Fruit fly (Drosophila melanogaster): Measurements from ENCODE around the gene Ube4A.

Ube4A gene

dm6 chr2L:6693794-6694254 is 35.5 kb downstream of the Ube4A start (continued):
- TF ChIP-seq Hr78 (GFP tag; optimal IDR thresholded peaks at IDR 0.05): peak in 1 of 2 experiments; percentile 22
- TF ChIP-seq danr (GFP tag; IDR thresholded peaks at IDR 0.05): 0 out of 2 replicates have a peak, but pooled peaks have one; percentile 28
- TF ChIP-seq CG31441 (GFP tag; IDR thresholded peaks at IDR 0.05): peak; percentile 70
- TF ChIP-seq GATAe (GFP tag; conservative IDR thresholded peaks at IDR 0.05): no peak
- TF ChIP-seq phol (tag; optimal IDR thresholded peaks at IDR 0.05): peak; percentile 73
- TF ChIP-seq CG9727 (GFP tag; optimal IDR thresholded peaks at IDR 0.05): peak; percentile 64
- TF ChIP-seq zfh2 (GFP tag; optimal IDR thresholded peaks at IDR 0.05): peak; percentile 0
- TF ChIP-seq twi (tag; optimal IDR thresholded peaks at IDR 0.05): peak; percentile 16
- TF ChIP-seq Oaz (GFP tag; IDR thresholded peaks at IDR 0.05): no peak
- no peak for TF ChIP-seq Atf3 (GFP tag; optimal IDR thresholded peaks at IDR 0.05)
- TF ChIP-seq Sry-β (GFP tag; optimal IDR thresholded peaks at IDR 0.05): no peak
- TF ChIP-seq CG6175 (GFP tag; IDR thresholded peaks at IDR 0.05): no peak
- TF ChIP-seq sqz (GFP tag; optimal IDR thresholded peaks at IDR 0.05): peak; percentile 31
- TF ChIP-seq Nf-YB (GFP tag; optimal IDR thresholded peaks at IDR 0.05): peak; percentile 37
- TF ChIP-seq Chrac-16 (GFP tag; optimal IDR thresholded peaks at IDR 0.05): no peak
- no peak for TF ChIP-seq CG34422 (GFP tag; IDR thresholded peaks at IDR 0.05)
- TF ChIP-seq CG15073 (GFP tag; optimal IDR thresholded peaks at IDR 0.05): no peak
- TF ChIP-seq Dek (tag; optimal IDR thresholded peaks at IDR 0.05): no peak
- 0 out of 2 replicates have a peak, but pooled peaks have one; percentile 33 for TF ChIP-seq CG32532 (GFP tag; IDR thresholded peaks at IDR 0.05)
- TF ChIP-seq CG7839 (tag; optimal IDR thresholded peaks at IDR 0.05): peak; percentile 71
- TF ChIP-seq CG4820 (GFP tag; optimal IDR thresholded peaks at IDR 0.05): peak; percentile 91
- TF ChIP-seq CoRest (tag; optimal IDR thresholded peaks at IDR 0.05): peak; percentile 71
- peak; percentile 60 for TF ChIP-seq Ets65A (GFP tag)
- no peak for TF ChIP-seq Scr (GFP tag; IDR thresholded peaks at IDR 0.05; ENCODE audit: partially characterized antibody)
- TF ChIP-seq CG4328 (GFP tag; optimal IDR thresholded peaks at IDR 0.05): no peak
- no peak for TF ChIP-seq schlank (tag; optimal IDR thresholded peaks at IDR 0.05)
- peak; percentile 29 for TF ChIP-seq Blimp-1 (GFP tag; optimal IDR thresholded peaks at IDR 0.05)
- no peak for TF ChIP-seq wdn (GFP tag; IDR thresholded peaks at IDR 0.05)
- TF ChIP-seq bsh (GFP tag; optimal IDR thresholded peaks at IDR 0.05): peak; percentile 47 to 58
- no peak; the same call in 1 of the 2 replicates for TF ChIP-seq CG10366 (GFP tag; IDR thresholded peaks at IDR 0.05)
- TF ChIP-seq CG2129 (GFP tag; IDR thresholded peaks at IDR 0.05; ENCODE audit: partially characterized antibody): no peak
- TF ChIP-seq Doc2 (GFP tag; IDR thresholded peaks at IDR 0.05): no peak
- TF ChIP-seq Poxn (GFP tag; IDR thresholded peaks at IDR 0.05): no peak
- peak; percentile 53 for TF ChIP-seq Med (GFP tag)
- TF ChIP-seq HLH4C (GFP tag; IDR thresholded peaks at IDR 0.05; ENCODE audit: partially characterized antibody): no peak
- TF ChIP-seq Ptx1 (GFP tag; IDR thresholded peaks at IDR 0.05): peak; percentile 32; the same call in 1 of the 2 replicates
- TF ChIP-seq CG8359 (GFP tag; optimal IDR thresholded peaks at IDR 0.05; ENCODE audit: borderline replicate concordance): no peak
- peak; percentile 78 for TF ChIP-seq CG11504 (tag; optimal IDR thresholded peaks at IDR 0.05)
- TF ChIP-seq CG9797 (GFP tag; optimal IDR thresholded peaks at IDR 0.05): no peak
- TF ChIP-seq pb (GFP tag; optimal IDR thresholded peaks at IDR 0.05): no peak
- TF ChIP-seq hkb (optimal IDR thresholded peaks at IDR 0.05): no peak
- 0 out of 2 replicates have a peak, but pooled peaks have one; percentile 9 for TF ChIP-seq hkb (GFP tag; IDR thresholded peaks at IDR 0.05)
- TF ChIP-seq toy (GFP tag; IDR thresholded peaks at IDR 0.05): no peak
- TF ChIP-seq CG30403 (GFP tag; optimal IDR thresholded peaks at IDR 0.05): peak; percentile 70
- TF ChIP-seq Bgb (GFP tag; IDR thresholded peaks at IDR 0.05; ENCODE audit: partially characterized antibody): no peak
- peak; percentile 29 for TF ChIP-seq CG15601 (tag; optimal IDR thresholded peaks at IDR 0.05)
- TF ChIP-seq CG4424 (GFP tag; optimal IDR thresholded peaks at IDR 0.05): peak; percentile 30
- TF ChIP-seq HLHmδ (GFP tag; optimal IDR thresholded peaks at IDR 0.05): no peak
